Worm (Caenorhabditis elegans): ENCODE data around the gene gln-5.

- TF ChIP-seq nhr-11 (tag; optimal IDR thresholded peaks at IDR 0.05) (no peak), unc-3 (GFP tag; conservative IDR thresholded peaks at IDR 0.05) (no peak), unc-3 (tag; optimal IDR thresholded peaks at IDR 0.05) (no peak), fkh-10 (GFP tag; optimal IDR thresholded peaks at IDR 0.05) (no peak), tbx-2 (tag; optimal IDR thresholded peaks at IDR 0.05) (no peak), ahr-1 (tag; optimal IDR thresholded peaks at IDR 0.05) (no peak), odd-2 (tag; optimal IDR thresholded peaks at IDR 0.05) (no peak), ama-1 (optimal IDR thresholded peaks at IDR 0.05) (no peak), pax-1 (tag; optimal IDR thresholded peaks at IDR 0.05) (no peak), lin-11 (tag; optimal IDR thresholded peaks at IDR 0.05) (no peak)
Measured at ce11 chrIV:17237029-17237428, 36.4 kb downstream of the gln-5 start.

Measured in whole organism, late embryonic.